ENCODE assay signal across 1 worm cellular context in the genomic region with DNA sequence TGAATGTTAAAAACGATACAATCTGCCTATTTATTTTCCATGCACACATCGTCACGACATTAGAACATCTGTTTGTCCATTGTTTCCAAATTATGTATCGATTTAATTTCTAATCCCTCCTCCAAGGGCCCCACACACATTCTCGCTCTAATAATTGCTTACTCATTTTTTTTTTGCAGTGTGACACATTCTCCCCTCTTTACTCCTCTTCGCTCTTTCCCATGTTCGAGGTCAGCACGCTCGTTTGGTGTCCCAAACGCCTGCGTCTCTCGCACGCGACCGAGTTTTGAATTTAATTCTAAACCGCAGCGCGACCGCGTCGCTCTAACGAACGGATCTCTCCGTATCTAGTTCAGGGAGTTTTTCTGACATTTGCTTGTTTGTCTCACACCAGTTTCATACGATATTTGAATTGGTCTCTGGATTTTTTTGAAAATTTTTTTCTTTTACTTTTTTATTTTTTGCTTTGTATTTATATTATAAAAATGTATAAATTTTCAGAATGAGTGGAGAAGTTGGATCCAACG.
TF ChIP-seq lines count a peak whose summit lies in the region.

A gene (plus strand): TSS at position 477 of the 527 bp plus-strand sequence.
A gene (plus strand): TSS at position 502 of the 527 bp plus-strand sequence.

TF ChIP-seq in whole organism, L4 larva, 104 proteins besides CTCF, POLR2A, EP300 and RAD21 (continued from another document):
- TF ChIP-seq hif-1 (tag; optimal IDR thresholded peaks at IDR 0.05; lab: Kevin White, UChicago) (no peak), madf-5 (GFP tag; IDR thresholded peaks at IDR 0.05; lab: Robert Waterston, UW) (no peak), T20F7.1 (GFP tag; optimal IDR thresholded peaks at IDR 0.05; lab: Kevin White, UChicago) (no peak), sdz-12 (GFP tag; optimal IDR thresholded peaks at IDR 0.05; lab: Kevin White, UChicago) (no peak), ZK337.2 (GFP tag; IDR thresholded peaks at IDR 0.05; lab: Robert Waterston, UW) (no peak), ceh-20 (GFP tag; IDR thresholded peaks at IDR 0.05; lab: Robert Waterston, UW) (no peak), Y5F2A.4 (GFP tag; optimal IDR thresholded peaks at IDR 0.05; lab: Kevin White, UChicago) (no peak), lin-1 (GFP tag; IDR thresholded peaks at IDR 0.05; lab: Robert Waterston, UW) (no peak), mdt-29 (GFP tag; IDR thresholded peaks at IDR 0.05; lab: Robert Waterston, UW) (no peak), ceh-28 (tag; optimal IDR thresholded peaks at IDR 0.05; lab: Kevin White, UChicago) (no peak), ceh-32 (tag; optimal IDR thresholded peaks at IDR 0.05; lab: Kevin White, UChicago; ENCODE audit: poor library complexity) (no peak), fkh-10 (GFP tag; optimal IDR thresholded peaks at IDR 0.05; lab: Kevin White, UChicago) (peak; percentile 2), R02D3.7 (tag; optimal IDR thresholded peaks at IDR 0.05; lab: Kevin White, UChicago) (no peak), ces-1 (GFP tag; optimal IDR thresholded peaks at IDR 0.05; lab: Kevin White, UChicago) (no peak), Y75B8A.6 (GFP tag; IDR thresholded peaks at IDR 0.05; lab: Robert Waterston, UW) (no peak), mdl-1 (tag; optimal IDR thresholded peaks at IDR 0.05; lab: Kevin White, UChicago) (peak; percentile 55 to 92), lin-29 (GFP tag; IDR thresholded peaks at IDR 0.05; lab: Robert Waterston, UW) (no peak), madf-9 (GFP tag; conservative IDR thresholded peaks at IDR 0.05; lab: Robert Waterston, UW) (no peak), nhr-102 (tag; optimal IDR thresholded peaks at IDR 0.05; lab: Kevin White, UChicago) (no peak)
